Worm (Caenorhabditis elegans) whole organism, L2 larva: ENCODE measurements around the gene patr-1.
A peak's percentile ranks its signal among the peaks of the same experiment; 100 is the strongest.

ENCODE experiments used
- C34F6.9 ChIP-seq: fragments of 150-350 bp; optimal IDR thresholded peaks from 2 replicates; lab custom pipeline; 2014; ENCODE audit warnings: missing biosample characterization, missing genetic modification characterization
- F13H6.1 ChIP-seq: sonication (generic microtip); optimal IDR thresholded peaks from 2 replicates; lab custom pipeline; 2016; ENCODE audit warnings: missing genetic modification characterization, missing compliant biosample characterization
- R02D3.7 ChIP-seq: fragments of 150-350 bp; optimal IDR thresholded peaks from 2 replicates; lab custom pipeline; 2014; ENCODE audit warnings: missing biosample characterization, missing genetic modification characterization
- Y55F3AM.14 ChIP-seq: fragments of 200-800 bp; sonication (Bioruptor generic); optimal IDR thresholded peaks from 2 replicates; lab custom pipeline; 2018; ENCODE audit warnings: mild to moderate bottlenecking, missing genetic modification characterization, missing compliant biosample characterization
- ZK546.5 ChIP-seq: sonication (generic microtip); optimal IDR thresholded peaks from 2 replicates; lab custom pipeline; 2017; ENCODE audit warnings: missing biosample characterization, missing genetic modification characterization
- alr-1 ChIP-seq: fragments of 150-350 bp; optimal IDR thresholded peaks from 2 replicates; lab custom pipeline; 2014; ENCODE audit warnings: missing biosample characterization, missing genetic modification characterization
- ama-1 ChIP-seq: fragments of 150-350 bp; optimal IDR thresholded peaks from 2 replicates; lab custom pipeline; 2018; ENCODE audit warnings: inconsistent platforms
- blmp-1 ChIP-seq: sonication (generic microtip); optimal IDR thresholded peaks from 2 replicates; lab custom pipeline; 2017; ENCODE audit warnings: missing genetic modification characterization, mild to moderate bottlenecking, missing compliant biosample characterization, antibody characterized with exemption, moderate library complexity; ENCODE audit not compliant: insufficient read depth
- ceh-16 ChIP-seq: fragments of 150-350 bp; optimal IDR thresholded peaks from 2 replicates; lab custom pipeline; 2014; ENCODE audit warnings: missing biosample characterization, missing genetic modification characterization
- ceh-82 ChIP-seq: fragments of 150-350 bp; optimal IDR thresholded peaks from 2 replicates; lab custom pipeline; 2014; ENCODE audit warnings: missing biosample characterization, missing genetic modification characterization
- crh-2 ChIP-seq: sonication (generic microtip); optimal IDR thresholded peaks from 2 replicates; lab custom pipeline; 2017; ENCODE audit warnings: missing biosample characterization, missing genetic modification characterization
- dmd-4 ChIP-seq: sonication (generic microtip); optimal IDR thresholded peaks from 2 replicates; lab custom pipeline; 2017; ENCODE audit warnings: missing biosample characterization, missing genetic modification characterization
- egl-27 ChIP-seq: sonication (generic microtip); optimal IDR thresholded peaks from 3 replicates; lab custom pipeline; 2017; ENCODE audit warnings: missing biosample characterization, missing genetic modification reagents, missing genetic modification characterization
- elt-3 ChIP-seq: sonication (generic microtip); optimal IDR thresholded peaks from 2 replicates; lab custom pipeline; 2017; ENCODE audit warnings: missing biosample characterization, missing genetic modification characterization
- fos-1 ChIP-seq: fragments of 150-350 bp; optimal IDR thresholded peaks from 2 replicates; lab custom pipeline; 2014; ENCODE audit warnings: missing biosample characterization, missing genetic modification characterization
- gmeb-1 ChIP-seq: fragments of 150-350 bp; optimal IDR thresholded peaks from 2 replicates; lab custom pipeline; 2014; ENCODE audit warnings: missing biosample characterization, missing genetic modification characterization
- lin-11 ChIP-seq: fragments of 150-350 bp; sonication (generic microtip); optimal IDR thresholded peaks from 2 replicates; lab custom pipeline; 2014; ENCODE audit warnings: missing biosample characterization, missing genetic modification characterization, inconsistent platforms, mixed read lengths
- lin-13 ChIP-seq: fragments of 150-350 bp; optimal IDR thresholded peaks from 2 replicates; lab custom pipeline; 2014; ENCODE audit warnings: missing biosample characterization, missing genetic modification reagents, missing genetic modification characterization
- lin-39 ChIP-seq: fragments of 150-350 bp; optimal IDR thresholded peaks from 2 replicates; lab custom pipeline; 2014; ENCODE audit warnings: missing biosample characterization, missing genetic modification reagents, missing genetic modification characterization
- lsy-2 ChIP-seq, 2 experiments: fragments of 150-350 bp in 1 of 2; sonication (generic microtip) in 1 of 2; optimal IDR thresholded peaks; 2 replicates each; lab custom pipeline; 2014 to 2017; ENCODE audit warnings: missing biosample characterization in 2 of 2, missing genetic modification characterization in 2 of 2
- mab-5 ChIP-seq: fragments of 150-350 bp; optimal IDR thresholded peaks from 2 replicates; lab custom pipeline; 2014; ENCODE audit warnings: missing biosample characterization, missing genetic modification characterization
- mdl-1 ChIP-seq, 2 experiments: fragments of 150-350 bp in 1 of 2; sonication (generic microtip) in 1 of 2; optimal IDR thresholded peaks; 2 replicates each; lab custom pipeline; 2017; ENCODE audit warnings: missing biosample characterization in 2 of 2, missing genetic modification characterization in 2 of 2
- nhr-10 ChIP-seq: sonication (generic microtip); optimal IDR thresholded peaks from 2 replicates; lab custom pipeline; 2017; ENCODE audit warnings: missing biosample characterization, missing genetic modification characterization
- nhr-12 ChIP-seq: fragments of 150-350 bp; optimal IDR thresholded peaks from 2 replicates; lab custom pipeline; 2014; ENCODE audit warnings: missing biosample characterization, missing genetic modification characterization
- nhr-129 ChIP-seq: fragments of 150-350 bp; optimal IDR thresholded peaks from 2 replicates; lab custom pipeline; 2014; ENCODE audit warnings: missing biosample characterization, missing genetic modification characterization
- nhr-21 ChIP-seq: fragments of 150-350 bp; optimal IDR thresholded peaks from 2 replicates; lab custom pipeline; 2014; ENCODE audit warnings: missing biosample characterization, missing genetic modification characterization
- nhr-23 ChIP-seq: fragments of 150-350 bp; optimal IDR thresholded peaks from 2 replicates; lab custom pipeline; 2014; ENCODE audit warnings: missing biosample characterization, missing genetic modification reagents, missing genetic modification characterization
- nhr-237 ChIP-seq: fragments of 150-350 bp; optimal IDR thresholded peaks from 2 replicates; lab custom pipeline; 2014; ENCODE audit warnings: missing biosample characterization, missing genetic modification characterization
- nhr-25 ChIP-seq: fragments of 150-350 bp; sonication (generic microtip); optimal IDR thresholded peaks from 3 replicates; lab custom pipeline; 2014; ENCODE audit warnings: missing biosample characterization, missing genetic modification characterization
- nhr-6 ChIP-seq: fragments of 150-350 bp; optimal IDR thresholded peaks from 2 replicates; lab custom pipeline; 2014; ENCODE audit warnings: missing biosample characterization, missing genetic modification characterization
- sem-4 ChIP-seq: fragments of 150-350 bp; optimal IDR thresholded peaks from 2 replicates; lab custom pipeline; 2014; ENCODE audit warnings: missing biosample characterization, missing genetic modification reagents, missing genetic modification characterization
- skn-1 ChIP-seq: sonication (generic microtip); optimal IDR thresholded peaks from 2 replicates; lab custom pipeline; 2017; ENCODE audit warnings: missing biosample characterization, missing genetic modification characterization
- sma-3 ChIP-seq: sonication (generic microtip); optimal IDR thresholded peaks from 2 replicates; lab custom pipeline; 2016; ENCODE audit warnings: missing genetic modification reagents, missing genetic modification characterization, missing compliant biosample characterization
- sma-9 ChIP-seq, 2 experiments: fragments of 150-350 bp in 1 of 2; sonication (generic microtip) in 1 of 2; optimal IDR thresholded peaks; 2 replicates each; lab custom pipeline; 2014 to 2016; ENCODE audit warnings: missing genetic modification characterization in 2 of 2, mild to moderate bottlenecking in 1 of 2, missing biosample characterization in 1 of 2, missing compliant biosample characterization in 1 of 2, missing genetic modification reagents in 1 of 2, moderate library complexity in 1 of 2
- snpc-4 ChIP-seq: fragments of 150-350 bp; optimal IDR thresholded peaks from 2 replicates; lab custom pipeline; 2014; ENCODE audit warnings: missing biosample characterization, missing genetic modification characterization
- unc-39 ChIP-seq: fragments of 150-350 bp; optimal IDR thresholded peaks from 2 replicates; lab custom pipeline; 2014; ENCODE audit warnings: missing biosample characterization, missing genetic modification characterization
- unc-55 ChIP-seq: fragments of 150-350 bp; sonication (generic microtip); optimal IDR thresholded peaks from 3 replicates; lab custom pipeline; 2014; ENCODE audit warnings: missing biosample characterization, missing genetic modification reagents, missing genetic modification characterization
- unc-62 ChIP-seq: fragments of 150-350 bp; optimal IDR thresholded peaks from 2 replicates; lab custom pipeline; 2014; ENCODE audit warnings: missing biosample characterization, missing genetic modification reagents, missing genetic modification characterization
- ztf-1 ChIP-seq: fragments of 200-800 bp; sonication (Bioruptor generic); conservative IDR thresholded peaks from 2 replicates; pipeline ENCODE4 v1.3.6; 2022; ENCODE audit warnings: missing genetic modification characterization, missing compliant biosample characterization
- ztf-11 ChIP-seq: sonication (generic microtip); optimal IDR thresholded peaks from 2 replicates; lab custom pipeline; 2017; ENCODE audit warnings: missing biosample characterization, missing genetic modification characterization
- ztf-4 ChIP-seq: fragments of 150-350 bp; optimal IDR thresholded peaks from 2 replicates; lab custom pipeline; 2014; ENCODE audit warnings: missing biosample characterization, missing genetic modification characterization

patr-1 gene

DNA sequence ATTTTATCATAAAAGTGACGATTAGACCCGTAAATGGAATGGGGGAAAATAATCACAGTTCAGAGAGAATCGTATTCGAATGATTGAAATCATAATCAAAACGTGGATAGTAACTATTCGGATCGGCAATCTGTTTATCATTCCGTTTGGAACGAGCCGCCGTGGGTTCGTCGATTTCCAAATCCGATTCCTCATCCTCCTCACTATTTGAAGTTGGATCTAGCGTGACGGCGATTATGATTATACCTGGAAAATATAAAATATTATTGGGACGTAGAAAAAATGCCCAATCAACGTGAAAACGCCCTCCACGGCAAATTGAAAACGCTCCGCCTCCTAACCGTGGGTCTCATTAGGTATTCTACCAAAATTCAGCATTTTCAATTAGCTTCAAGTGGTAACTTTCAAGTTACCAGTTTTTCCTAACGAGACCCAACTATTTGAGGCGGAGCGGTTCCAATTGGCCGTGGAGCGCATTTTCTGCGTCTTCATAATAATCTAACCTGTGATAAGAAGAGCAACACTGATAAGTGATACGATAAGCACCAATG is 46.5 kb downstream of the patr-1 start:
- TF ChIP-seq sma-3 (GFP tag; lab: Kevin White, UChicago) = peak; percentile 7
- TF ChIP-seq nhr-129 (tag; lab: Kevin White, UChicago) = peak; percentile 52
- TF ChIP-seq nhr-23 = no peak
- peak; percentile 46 for TF ChIP-seq crh-2
- TF ChIP-seq lsy-2 (tag; optimal IDR thresholded peaks at IDR 0.05; lab: Kevin White, UChicago) = peak in 1 of 2 experiments; percentile 16
- peak; percentile 49 for TF ChIP-seq lin-13
- TF ChIP-seq F13H6.1 = peak; percentile 26
- no peak for TF ChIP-seq alr-1
- no peak for TF ChIP-seq gmeb-1
- peak; percentile 1 for TF ChIP-seq nhr-21 (tag; lab: Kevin White, UChicago)
- no peak for TF ChIP-seq skn-1

DNA sequence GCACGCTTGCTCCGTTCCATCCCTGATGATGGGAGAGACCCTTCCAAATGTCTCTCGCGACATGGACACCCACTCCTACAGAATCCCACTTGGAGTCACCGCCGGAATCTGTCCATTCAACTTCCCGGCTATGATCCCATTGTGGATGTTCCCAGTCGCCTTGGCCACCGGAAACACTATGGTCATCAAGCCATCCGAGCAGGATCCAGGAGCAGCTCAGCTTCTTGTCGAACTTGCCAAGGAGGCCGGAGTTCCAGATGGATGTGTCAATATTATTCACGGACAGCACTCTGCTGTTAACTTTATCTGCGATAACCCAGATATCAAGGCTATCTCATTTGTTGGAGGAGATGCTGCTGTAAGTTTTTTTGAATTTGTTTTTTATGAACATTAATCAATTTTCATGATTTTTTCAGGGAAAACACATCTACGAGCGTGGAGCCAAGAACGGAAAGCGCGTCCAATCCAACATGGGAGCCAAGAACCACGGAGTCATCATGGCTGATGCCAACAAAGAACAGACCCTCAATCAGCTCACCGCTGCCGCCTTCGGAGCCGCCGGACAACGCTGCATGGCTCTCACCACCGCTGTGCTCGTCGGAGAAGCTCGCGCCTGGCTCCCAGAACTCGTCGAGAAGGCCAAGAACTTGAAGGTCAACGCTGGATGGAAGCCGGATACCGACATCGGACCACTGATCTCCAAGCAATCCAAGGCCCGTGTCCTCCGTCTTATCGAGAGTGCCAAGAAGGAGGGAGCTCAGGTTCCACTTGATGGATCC is 47.8 kb downstream of the patr-1 start:
- TF ChIP-seq fos-1 (no peak), ama-1 (lab: Kevin White, UChicago) (peak; percentile 23)

DNA sequence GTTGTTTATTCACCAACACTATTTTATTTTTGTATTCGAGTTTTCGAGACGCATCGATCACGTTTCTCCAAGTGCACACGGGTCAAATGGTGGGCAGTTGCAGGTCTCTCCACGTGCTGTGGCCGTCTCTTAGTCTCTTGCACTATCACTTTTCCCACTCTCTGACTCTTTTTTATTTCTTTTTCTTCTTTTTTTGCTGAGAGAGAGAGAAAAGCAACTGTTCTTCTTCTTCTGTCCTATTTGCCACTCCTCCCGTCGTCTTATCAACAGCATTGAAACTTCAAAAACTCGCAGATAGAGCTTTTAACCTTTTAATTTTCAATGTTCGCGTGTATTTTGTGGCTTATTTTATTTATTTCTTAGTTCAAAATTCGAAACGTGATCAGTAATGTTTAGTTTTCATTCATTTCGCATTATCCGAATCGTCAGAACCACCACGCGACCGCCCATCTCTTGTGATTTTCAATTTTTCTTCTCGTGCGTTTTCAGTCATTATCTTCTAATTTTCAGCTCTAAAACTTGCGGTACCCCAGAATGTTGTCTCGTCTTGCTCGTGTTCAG is 49.1 kb downstream of the patr-1 start, which contains the start of gene alh-8:
Gene alh-8 (plus strand): TSS at position 511 of the 561 bp plus-strand sequence.
- peak; percentile 66 for TF ChIP-seq crh-2
- TF ChIP-seq sma-9 (GFP tag; optimal IDR thresholded peaks at IDR 0.05; lab: Kevin White, UChicago) = peak; percentile 85
- no peak for TF ChIP-seq sma-9 (tag; optimal IDR thresholded peaks at IDR 0.05; lab: Kevin White, UChicago)
- no peak for TF ChIP-seq nhr-237 (tag; lab: Kevin White, UChicago)
- TF ChIP-seq nhr-12 (tag; lab: Kevin White, UChicago) = no peak
- TF ChIP-seq egl-27 (tag; lab: Kevin White, UChicago) = peak; percentile 52
- TF ChIP-seq blmp-1 (tag; lab: Kevin White, UChicago) = no peak
- TF ChIP-seq ZK546.5 (tag; lab: Kevin White, UChicago) = no peak
- TF ChIP-seq ztf-4 = peak; percentile 7
- no peak for TF ChIP-seq unc-39
- no peak for TF ChIP-seq nhr-10
- no peak for TF ChIP-seq lin-39 (tag; lab: Kevin White, UChicago)
- TF ChIP-seq sem-4 (tag; lab: Kevin White, UChicago) = no peak
- no peak for TF ChIP-seq nhr-23
- TF ChIP-seq sma-3 (GFP tag; lab: Kevin White, UChicago) = peak; percentile 33
- TF ChIP-seq F13H6.1 = peak; percentile 73
- no peak for TF ChIP-seq unc-62 (GFP tag; lab: Kevin White, UChicago)
- TF ChIP-seq nhr-25 (tag; lab: Kevin White, UChicago) = peak; percentile 8
- TF ChIP-seq R02D3.7 (tag; lab: Kevin White, UChicago) = no peak
- peak; percentile 57 for TF ChIP-seq fos-1
- peak in 1 of 2 experiments; percentile 63 for TF ChIP-seq lsy-2 (tag; optimal IDR thresholded peaks at IDR 0.05; lab: Kevin White, UChicago)
- no peak for TF ChIP-seq lin-13
- TF ChIP-seq gmeb-1 = peak; percentile 44
- TF ChIP-seq nhr-129 (tag; lab: Kevin White, UChicago) = peak; percentile 69
- peak; percentile 91 for TF ChIP-seq mdl-1 (tag; optimal IDR thresholded peaks at IDR 0.05; lab: Kevin White, UChicago)
- no peak for TF ChIP-seq snpc-4 (tag; lab: Kevin White, UChicago)
- TF ChIP-seq ztf-11 = no peak
- no peak for TF ChIP-seq lin-11 (tag; lab: Kevin White, UChicago)
- TF ChIP-seq elt-3 (tag; lab: Kevin White, UChicago) = no peak
- TF ChIP-seq dmd-4 (tag; lab: Kevin White, UChicago) = no peak
- TF ChIP-seq nhr-21 (tag; lab: Kevin White, UChicago) = peak; percentile 16
- no peak for TF ChIP-seq nhr-6 (tag; lab: Kevin White, UChicago)
- TF ChIP-seq ceh-82 (tag; lab: Kevin White, UChicago) = no peak
- peak; percentile 59 for TF ChIP-seq C34F6.9 (tag; lab: Kevin White, UChicago)
- no peak for TF ChIP-seq ceh-16
- no peak for TF ChIP-seq ama-1 (lab: Kevin White, UChicago)
- peak; percentile 20 for TF ChIP-seq Y55F3AM.14 (GFP tag; lab: Kevin White, UChicago)
- TF ChIP-seq mab-5 = no peak
- TF ChIP-seq unc-55 (GFP tag; lab: Kevin White, UChicago) = no peak
- TF ChIP-seq ztf-1 (GFP tag; lab: Robert Waterston, UW) = no peak
